Worm (Caenorhabditis elegans) whole organism, late embryonic: ENCODE results near the gene F09C6.15.

Experiments used
- ceh-19 ChIP-seq: fragments of 200-800 bp; sonication (Bioruptor generic); optimal IDR thresholded peaks from 2 replicates; lab custom pipeline; 2018; ENCODE audit warnings: mild to moderate bottlenecking, missing genetic modification characterization, missing compliant biosample characterization
- ceh-48 ChIP-seq: sonication (generic microtip); optimal IDR thresholded peaks from 2 replicates; lab custom pipeline; 2016; ENCODE audit warnings: missing genetic modification characterization, inconsistent platforms, missing compliant biosample characterization
- fkh-10 ChIP-seq: fragments of 150-350 bp; optimal IDR thresholded peaks from 2 replicates; lab custom pipeline; 2014; ENCODE audit warnings: missing biosample characterization, missing genetic modification reagents, missing genetic modification characterization
- npax-4 ChIP-seq: sonication (generic microtip); optimal IDR thresholded peaks from 2 replicates; lab custom pipeline; 2016; ENCODE audit warnings: missing genetic modification characterization, missing compliant biosample characterization
- pax-1 ChIP-seq: fragments of 150-350 bp; optimal IDR thresholded peaks from 2 replicates; lab custom pipeline; 2014; ENCODE audit warnings: missing biosample characterization, missing genetic modification characterization
- pha-2 ChIP-seq: sonication (generic microtip); optimal IDR thresholded peaks from 2 replicates; lab custom pipeline; 2017; ENCODE audit warnings: mild to moderate bottlenecking, missing genetic modification characterization, missing compliant biosample characterization
- pha-4 ChIP-seq: fragments of 150-350 bp; optimal IDR thresholded peaks from 2 replicates; lab custom pipeline; 2018; ENCODE audit warnings: missing biosample characterization, missing genetic modification reagents, missing genetic modification characterization
- rnt-1 ChIP-seq: sonication (generic microtip); optimal IDR thresholded peaks from 2 replicates; lab custom pipeline; 2016; ENCODE audit warnings: missing genetic modification characterization, missing compliant biosample characterization
- unc-42 ChIP-seq: sonication (generic microtip); optimal IDR thresholded peaks from 2 replicates; lab custom pipeline; 2016; ENCODE audit warnings: missing genotype, missing genetic modification characterization, missing compliant biosample characterization

DNA sequence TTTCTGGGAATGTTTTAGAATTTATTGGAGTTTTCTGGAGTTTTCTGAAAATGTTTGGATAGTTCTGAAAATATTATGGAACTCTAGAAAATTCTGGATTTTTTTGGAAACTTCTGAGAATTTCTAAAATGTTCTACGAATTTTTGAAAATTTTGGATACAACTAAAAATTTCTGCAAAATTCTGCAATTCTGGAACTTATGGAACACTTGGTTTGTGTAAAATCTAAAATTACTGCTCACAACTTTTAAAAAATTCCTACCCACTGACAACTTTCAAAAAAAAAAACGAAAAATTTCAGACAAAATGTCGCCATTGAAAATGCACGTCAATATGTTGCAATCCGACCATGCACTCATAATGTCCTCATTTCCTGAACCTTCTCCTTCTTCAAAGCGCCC lies 11.1 kb downstream of the F09C6.15 start, which contains the start of gene nhr-262:
- TF ChIP-seq pha-2 (tag; lab: Kevin White, UChicago) (no peak), fkh-10 (GFP tag; lab: Kevin White, UChicago) (no peak), rnt-1 (tag; lab: Kevin White, UChicago) (no peak), ceh-48 (tag; lab: Kevin White, UChicago) (no peak), pax-1 (tag; lab: Kevin White, UChicago) (no peak), unc-42 (tag; lab: Kevin White, UChicago) (no peak), npax-4 (tag; lab: Kevin White, UChicago) (no peak), ceh-19 (GFP tag; lab: Kevin White, UChicago) (no peak), pha-4 (no peak)
